Fruit fly (Drosophila melanogaster): ENCODE measurements around the gene Hmgcr.
A peak's percentile ranks its signal among the peaks of the same experiment; 100 is the strongest.

The Hmgcr gene

dm6 chr3R:23721936-23722335 lies 11.2 kb upstream of the Hmgcr start (continued):
- TF ChIP-seq Atf-2 (GFP tag; optimal IDR thresholded peaks at IDR 0.05) (no peak), Nf-YC (tag; optimal IDR thresholded peaks at IDR 0.05) (peak; percentile 54), Doc3 (GFP tag; IDR thresholded peaks at IDR 0.05; ENCODE audit: partially characterized antibody) (no peak), CG12104 (GFP tag; optimal IDR thresholded peaks at IDR 0.05) (no peak), Dad (GFP tag; optimal IDR thresholded peaks at IDR 0.05) (no peak), her (GFP tag; optimal IDR thresholded peaks at IDR 0.05) (no peak), CG7928 (GFP tag; optimal IDR thresholded peaks at IDR 0.05) (no peak), CG5180 (GFP tag; optimal IDR thresholded peaks at IDR 0.05) (no peak), CG6683 (GFP tag; optimal IDR thresholded peaks at IDR 0.05) (no peak), CG14050 (GFP tag; IDR thresholded peaks at IDR 0.05) (no peak), CG2678 (tag; optimal IDR thresholded peaks at IDR 0.05) (peak; percentile 42), Lhr (GFP tag; optimal IDR thresholded peaks at IDR 0.05) (peak; percentile 87), emc (GFP tag; optimal IDR thresholded peaks at IDR 0.05) (no peak), ranshi (GFP tag; IDR thresholded peaks at IDR 0.05) (no peak), oc (tag; optimal IDR thresholded peaks at IDR 0.05) (no peak), Hmx (GFP tag; optimal IDR thresholded peaks at IDR 0.05) (no peak), unc-4 (GFP tag; IDR thresholded peaks at IDR 0.05; ENCODE audit: partially characterized antibody) (no peak), Lpt (GFP tag; optimal IDR thresholded peaks at IDR 0.05) (no peak), CG12391 (tag; optimal IDR thresholded peaks at IDR 0.05) (peak; percentile 43), CG11695 (GFP tag; IDR thresholded peaks at IDR 0.05) (no peak), CG8388 (GFP tag; optimal IDR thresholded peaks at IDR 0.05) (no peak), gcm (GFP tag; optimal IDR thresholded peaks at IDR 0.05) (no peak), CG1603 (tag; optimal IDR thresholded peaks at IDR 0.05) (peak; percentile 47), Optix (GFP tag; IDR thresholded peaks at IDR 0.05) (no peak), lmd (GFP tag; IDR thresholded peaks at IDR 0.05) (peak; percentile 22; the same call in 1 of the 2 replicates), prd (optimal IDR thresholded peaks at IDR 0.05) (no peak), prd (GFP tag; IDR thresholded peaks at IDR 0.05) (no peak), sob (GFP tag; IDR thresholded peaks at IDR 0.05) (no peak), Dbx (GFP tag; IDR thresholded peaks at IDR 0.05) (no peak), CG11398 (GFP tag; optimal IDR thresholded peaks at IDR 0.05) (no peak), CG17568 (GFP tag; optimal IDR thresholded peaks at IDR 0.05) (no peak), CG14710 (tag; optimal IDR thresholded peaks at IDR 0.05) (peak; percentile 14), odd (GFP tag; optimal IDR thresholded peaks at IDR 0.05) (no peak), CG1647 (GFP tag; optimal IDR thresholded peaks at IDR 0.05) (no peak), p53 (GFP tag; optimal IDR thresholded peaks at IDR 0.05) (no peak), Bteb2 (GFP tag; optimal IDR thresholded peaks at IDR 0.05) (no peak), danr (GFP tag; IDR thresholded peaks at IDR 0.05) (no peak), Tbp (GFP tag; optimal IDR thresholded peaks at IDR 0.05) (no peak), CG17328 (GFP tag; IDR thresholded peaks at IDR 0.05) (no peak), Ssrp (tag; optimal IDR thresholded peaks at IDR 0.05) (no peak), crp (GFP tag; optimal IDR thresholded peaks at IDR 0.05) (no peak), HmgZ (tag; optimal IDR thresholded peaks at IDR 0.05) (peak; percentile 84), CG17912 (GFP tag; optimal IDR thresholded peaks at IDR 0.05) (peak; percentile 55), zen (tag; optimal IDR thresholded peaks at IDR 0.05) (peak; percentile 64), fd64A (GFP tag; optimal IDR thresholded peaks at IDR 0.05) (no peak), kni (GFP tag; optimal IDR thresholded peaks at IDR 0.05) (no peak), BEAF-32 (GFP tag; optimal IDR thresholded peaks at IDR 0.05) (peak; percentile 2), phol (tag; optimal IDR thresholded peaks at IDR 0.05) (peak; percentile 15), Ets65A (GFP tag) (peak; percentile 91), Dip3 (GFP tag; optimal IDR thresholded peaks at IDR 0.05) (no peak), PHDP (tag; optimal IDR thresholded peaks at IDR 0.05) (peak; percentile 64), grn (GFP tag; optimal IDR thresholded peaks at IDR 0.05) (no peak)
